Worm (Caenorhabditis elegans) whole organism, L1 larva: ENCODE results near the gene cyl-1.

Experiments
- blmp-1 ChIP-seq: fragments of 150-350 bp; optimal IDR thresholded peaks from 2 replicates; lab custom pipeline; 2014; ENCODE audit warnings: missing biosample characterization, missing genetic modification characterization
- efl-1 ChIP-seq, 4 experiments: fragments of 150-350 bp; optimal IDR thresholded peaks in 3 of 4; peaks in 1 of 4; 1 replicate in 1 of 4; 2 replicates in 3 of 4; lab custom pipeline; 2014; ENCODE audit warnings: missing biosample characterization in 2 of 4, missing genetic modification characterization in 2 of 4, missing genetic modification reagents in 2 of 4
- isw-1 ChIP-seq: fragments of 200-800 bp; sonication (Bioruptor generic); IDR thresholded peaks from 2 replicates; pipeline ENCODE4 v1.3.6; 2022; ENCODE audit warnings: missing genetic modification characterization, missing compliant biosample characterization
- lin-13 ChIP-seq: fragments of 150-350 bp; optimal IDR thresholded peaks from 2 replicates; lab custom pipeline; 2014; ENCODE audit warnings: missing biosample characterization, missing genetic modification reagents, missing genetic modification characterization
- nhr-28 ChIP-seq: fragments of 150-350 bp; optimal IDR thresholded peaks from 2 replicates; lab custom pipeline; 2014; ENCODE audit warnings: missing biosample characterization, missing genetic modification characterization
- nhr-77 ChIP-seq: fragments of 150-350 bp; optimal IDR thresholded peaks from 2 replicates; lab custom pipeline; 2014; ENCODE audit warnings: missing biosample characterization, missing genetic modification characterization
- unc-62 ChIP-seq: fragments of 150-350 bp; optimal IDR thresholded peaks from 2 replicates; lab custom pipeline; 2014; ENCODE audit warnings: missing biosample characterization, missing genetic modification reagents, missing genetic modification characterization

DNA sequence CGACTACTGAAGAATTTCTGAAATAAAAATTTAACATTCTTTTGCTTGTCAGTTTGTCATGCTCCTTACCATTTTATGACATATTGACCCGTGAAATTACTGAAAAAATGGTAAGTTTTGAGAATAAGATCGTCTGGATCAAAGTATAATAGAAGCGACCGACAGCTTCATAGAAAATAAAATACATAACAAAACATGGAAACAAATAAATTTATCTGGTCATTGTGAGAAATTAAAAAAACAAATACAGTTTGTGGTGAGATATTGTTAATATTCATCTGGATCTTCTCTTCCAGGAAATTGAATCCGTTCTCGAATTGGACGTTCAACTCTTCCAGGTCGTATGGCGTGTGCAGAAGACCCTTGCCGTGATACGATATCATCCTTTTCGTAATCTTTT lies 38.5 kb upstream of the cyl-1 start, which contains the start of gene pkc-1:
- TF ChIP-seq nhr-28 (tag; lab: Kevin White, UChicago) (no peak), efl-1 (optimal IDR thresholded peaks at IDR 0.05; lab: Kevin White, UChicago) (no peak), efl-1 (GFP tag; optimal IDR thresholded peaks at IDR 0.05 in 1 of 2; lab: Kevin White, UChicago) (no peak), blmp-1 (tag; lab: Kevin White, UChicago) (no peak), lin-13 (GFP tag; lab: Kevin White, UChicago) (no peak), unc-62 (GFP tag; lab: Kevin White, UChicago) (no peak), nhr-77 (tag; lab: Kevin White, UChicago) (no peak), isw-1 (GFP tag; lab: Robert Waterston, UW) (no peak)
